Worm (Caenorhabditis elegans): ENCODE data around the gene B0393.7.

Gene B0393.7

ce11 chrIII:4792560-4793136 lies 14.7 kb upstream of the B0393.7 start, which contains the start of gene mip-1:
mip-1 (plus strand) TSS chrIII:4793086.
- TF ChIP-seq ztf-18 (tag; optimal IDR thresholded peaks at IDR 0.05) (peak; percentile 10), dpl-1 (GFP tag; optimal IDR thresholded peaks at IDR 0.05) (peak; percentile 78), F49E8.2 (tag; optimal IDR thresholded peaks at IDR 0.05; ENCODE audit: insufficient read depth) (peak; percentile 51), madf-3 (GFP tag; IDR thresholded peaks at IDR 0.05) (no peak), F33H1.4 (GFP tag; IDR thresholded peaks at IDR 0.05) (peak; percentile 77), nfyb-1 (GFP tag; IDR thresholded peaks at IDR 0.05) (no peak), ceh-79 (tag; optimal IDR thresholded peaks at IDR 0.05) (no peak), ceh-91 (GFP tag; IDR thresholded peaks at IDR 0.05) (peak; percentile 59), madf-8 (GFP tag; conservative IDR thresholded peaks at IDR 0.05) (peak; percentile 73), ztf-22 (GFP tag; optimal IDR thresholded peaks at IDR 0.05) (no peak), lsl-1 (GFP tag; optimal IDR thresholded peaks at IDR 0.05) (peak; percentile 90), snpc-1.3 (tag; optimal IDR thresholded peaks at IDR 0.05; ENCODE audit: insufficient read depth) (peak; percentile 19), hsf-1 (GFP tag; IDR thresholded peaks at IDR 0.05) (no peak), madf-6 (GFP tag; IDR thresholded peaks at IDR 0.05) (peak; percentile 88), nhr-27 (tag; optimal IDR thresholded peaks at IDR 0.05) (no peak), lin-54 (GFP tag; optimal IDR thresholded peaks at IDR 0.05) (peak; percentile 84), attf-5 (GFP tag; optimal IDR thresholded peaks at IDR 0.05) (no peak), efl-1 (GFP tag; optimal IDR thresholded peaks at IDR 0.05) (peak; percentile 87), dox-1 (GFP tag; IDR thresholded peaks at IDR 0.05) (no peak), snpc-3.4 (tag; optimal IDR thresholded peaks at IDR 0.05) (peak; percentile 65), D2030.7 (GFP tag; IDR thresholded peaks at IDR 0.05) (peak; percentile 46), xnd-1 (tag; optimal IDR thresholded peaks at IDR 0.05) (peak; percentile 68), Y56A3A.18 (GFP tag; IDR thresholded peaks at IDR 0.05) (no peak), mel-28 (tag; optimal IDR thresholded peaks at IDR 0.05; ENCODE audit: borderline replicate concordance) (no peak)

DNA sequence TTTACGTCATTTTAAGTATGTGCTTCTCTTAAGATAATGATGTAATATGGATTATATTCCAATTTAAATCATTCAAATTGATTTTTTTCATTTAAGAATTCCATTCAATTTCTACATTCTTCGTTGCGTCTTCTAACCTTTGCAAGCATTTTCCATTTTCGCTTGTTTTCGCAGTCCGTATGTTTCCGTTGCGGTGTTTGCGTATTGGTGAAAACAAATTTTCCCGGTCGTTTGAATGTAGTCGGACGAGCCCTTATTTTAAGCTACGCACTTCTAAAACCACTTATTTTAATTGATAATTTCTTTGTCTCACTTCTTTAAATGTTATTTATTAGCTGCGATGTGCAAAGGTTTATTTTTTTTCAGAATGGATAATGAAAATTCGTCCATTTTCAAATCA lies 7.8 kb upstream of the B0393.7 start, which contains the start of gene mel-28:
TSS of gene mel-28 (plus strand) at position 367 of the 400 bp plus-strand sequence.
- peak; percentile 33 for TF ChIP-seq attf-5 (GFP tag; optimal IDR thresholded peaks at IDR 0.05)
- no peak for TF ChIP-seq F55B11.4 (tag; optimal IDR thresholded peaks at IDR 0.05; ENCODE audit: borderline replicate concordance, insufficient read depth)
- TF ChIP-seq egl-18 (GFP tag; IDR thresholded peaks at IDR 0.05), result no peak
- TF ChIP-seq K11D2.4 (GFP tag; IDR thresholded peaks at IDR 0.05), result no peak

DNA sequence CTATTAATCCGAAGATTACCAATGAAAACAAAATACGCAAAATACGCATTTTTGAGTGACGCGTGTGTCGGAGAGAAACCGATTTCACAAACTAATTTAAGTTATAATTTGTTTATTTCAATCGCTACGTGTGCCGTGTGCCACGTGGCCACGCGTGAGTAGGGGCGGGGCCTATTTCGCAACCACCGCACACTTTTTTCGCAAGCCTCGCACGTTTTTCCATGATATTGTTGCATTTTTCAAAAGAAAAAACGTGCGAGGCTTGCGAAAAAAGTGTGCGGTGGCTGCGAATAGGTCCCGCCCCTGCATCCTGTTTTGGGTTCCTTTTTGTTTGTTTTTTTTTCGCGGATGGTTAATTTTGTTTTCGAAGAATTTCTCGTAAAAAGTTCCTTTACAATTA lies 7.2 kb upstream of the B0393.7 start, which contains the start of gene enu-3.2:
TSS of gene enu-3.2 (minus strand) at position 105 of the 400 bp plus-strand sequence.
- TF ChIP-seq mcd-1 (GFP tag; IDR thresholded peaks at IDR 0.05), result peak; percentile 53
- peak; percentile 27; the same call in 1 of the 2 replicates for TF ChIP-seq ceh-91 (GFP tag; IDR thresholded peaks at IDR 0.05)
- peak; percentile 26; the same call in 1 of the 2 replicates for TF ChIP-seq hmg-1.2 (GFP tag; IDR thresholded peaks at IDR 0.05)
- peak; percentile 35; the same call in 1 of the 2 replicates for TF ChIP-seq rcor-1 (GFP tag; IDR thresholded peaks at IDR 0.05)
- peak; percentile 33; the same call in 1 of the 2 replicates for TF ChIP-seq madf-8 (GFP tag; conservative IDR thresholded peaks at IDR 0.05)
- TF ChIP-seq madf-6 (GFP tag; IDR thresholded peaks at IDR 0.05), result peak; percentile 49; the same call in 1 of the 2 replicates
- TF ChIP-seq pbrm-1 (GFP tag; IDR thresholded peaks at IDR 0.05), result peak; percentile 70
- 0 out of 2 replicates have a peak, but pooled peaks have one; percentile 9 for TF ChIP-seq Y53G8AR.9 (GFP tag; conservative IDR thresholded peaks at IDR 0.05)
- peak; percentile 55 for TF ChIP-seq D2030.7 (GFP tag; IDR thresholded peaks at IDR 0.05)
- TF ChIP-seq ceh-100 (GFP tag; IDR thresholded peaks at IDR 0.05), result peak; percentile 20; the same call in 1 of the 2 replicates
- TF ChIP-seq aptf-2 (GFP tag; conservative IDR thresholded peaks at IDR 0.05), result 0 out of 2 replicates have a peak, but pooled peaks have one; percentile 33
- peak; percentile 64 for TF ChIP-seq F33H1.4 (GFP tag; IDR thresholded peaks at IDR 0.05)
- peak; percentile 40 for TF ChIP-seq xnd-1 (tag; optimal IDR thresholded peaks at IDR 0.05)

Measured in whole organism, young adult.